Fruit fly (Drosophila melanogaster): ENCODE results near the gene CG31517.

Gene CG31517

DNA sequence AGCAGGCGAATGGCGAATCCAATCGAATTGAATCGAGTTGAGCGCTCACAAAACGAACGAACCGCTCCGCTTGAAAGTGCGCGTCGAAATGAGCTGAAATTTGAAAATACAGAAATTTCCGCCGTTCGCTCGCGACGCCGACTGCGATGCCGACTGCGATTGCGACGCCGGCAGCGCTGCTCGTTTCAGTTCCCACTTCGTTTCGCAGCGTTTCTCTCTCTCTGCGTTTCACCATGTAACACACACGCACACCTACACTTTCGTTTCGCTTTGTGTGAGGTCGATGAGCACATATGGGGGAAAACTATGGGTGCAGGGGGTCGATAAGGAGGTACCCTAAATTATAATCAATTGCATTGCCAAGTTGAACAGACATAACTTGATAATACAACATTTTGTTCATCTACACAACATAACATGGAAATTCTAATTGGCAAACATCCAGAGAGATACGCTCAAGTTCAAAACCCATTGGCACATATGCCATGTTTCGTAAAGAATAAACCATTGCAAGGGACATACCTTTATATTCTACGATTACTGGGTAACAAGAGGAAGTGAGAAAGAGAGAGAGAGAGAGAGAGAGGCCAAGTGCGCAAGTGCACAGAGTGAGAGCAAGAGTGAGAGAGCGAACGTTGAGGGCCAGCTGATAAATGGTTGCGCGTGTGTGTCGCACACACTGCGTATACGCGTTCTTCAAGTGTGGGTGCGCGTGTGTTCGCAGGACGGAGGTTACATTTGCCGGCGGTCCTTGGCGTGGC, 35.2 kb downstream of the CG31517 start (continued):
- peak; percentile 93 for TF ChIP-seq pum (GFP tag; optimal IDR thresholded peaks at IDR 0.05)
- TF ChIP-seq mirr (GFP tag; optimal IDR thresholded peaks at IDR 0.05): peak; percentile 87
- TF ChIP-seq Dll (GFP tag; IDR thresholded peaks at IDR 0.05; ENCODE audit: partially characterized antibody): 0 out of 4 replicates have a peak, but pooled peaks have one; percentile 9
- peak; percentile 79 for TF ChIP-seq Rx (GFP tag; IDR thresholded peaks at IDR 0.05)
- TF ChIP-seq CG14860 (GFP tag; IDR thresholded peaks at IDR 0.05; ENCODE audit: partially characterized antibody): no peak
- TF ChIP-seq CG15514 (GFP tag; optimal IDR thresholded peaks at IDR 0.05): peak; percentile 88
- TF ChIP-seq Stat92E (GFP tag; optimal IDR thresholded peaks at IDR 0.05): peak in 1 of 3 experiments; percentile 80
- TF ChIP-seq disco-r (GFP tag; optimal IDR thresholded peaks at IDR 0.05): peak; percentile 88
- TF ChIP-seq ci (GFP tag; IDR thresholded peaks at IDR 0.05): peak; percentile 76
- TF ChIP-seq NC2β (GFP tag; optimal IDR thresholded peaks at IDR 0.05): peak; percentile 93
- peak; percentile 93 for TF ChIP-seq ewg (GFP tag; optimal IDR thresholded peaks at IDR 0.05)
- TF ChIP-seq nau (GFP tag; optimal IDR thresholded peaks at IDR 0.05): peak; percentile 91
- TF ChIP-seq CG18011 (GFP tag; optimal IDR thresholded peaks at IDR 0.05): peak; percentile 81
- TF ChIP-seq row (GFP tag; IDR thresholded peaks at IDR 0.05): peak; percentile 99
- peak; percentile 92 for TF ChIP-seq chinmo (GFP tag; IDR thresholded peaks at IDR 0.05; ENCODE audit: partially characterized antibody)
- peak; percentile 42 for TF ChIP-seq Neu2 (GFP tag; optimal IDR thresholded peaks at IDR 0.05; ENCODE audit: borderline replicate concordance)
- peak; percentile 91 for TF ChIP-seq CG31441 (GFP tag; IDR thresholded peaks at IDR 0.05)
- TF ChIP-seq CG7839 (tag; optimal IDR thresholded peaks at IDR 0.05): peak; percentile 91
- no peak for TF ChIP-seq lov (optimal IDR thresholded peaks at IDR 0.05)
- TF ChIP-seq lov (GFP tag; IDR thresholded peaks at IDR 0.05): peak; percentile 68
- no peak for TF ChIP-seq vnd (GFP tag; IDR thresholded peaks at IDR 0.05; ENCODE audit: partially characterized antibody)
- peak; percentile 80 for TF ChIP-seq CG2889 (GFP tag; IDR thresholded peaks at IDR 0.05)
- TF ChIP-seq ham (GFP tag; IDR thresholded peaks at IDR 0.05): no peak
- TF ChIP-seq CG6175 (GFP tag; IDR thresholded peaks at IDR 0.05): no peak
- TF ChIP-seq sens-2 (GFP tag; IDR thresholded peaks at IDR 0.05): peak; percentile 78; the same call in 1 of the 2 replicates
- peak; percentile 63 for TF ChIP-seq TFAM (GFP tag; optimal IDR thresholded peaks at IDR 0.05)
- TF ChIP-seq CG17912 (GFP tag; optimal IDR thresholded peaks at IDR 0.05): peak; percentile 62
- no peak for TF ChIP-seq sc (optimal IDR thresholded peaks at IDR 0.05)
- TF ChIP-seq sc (GFP tag; optimal IDR thresholded peaks at IDR 0.05): peak; percentile 87
- peak; percentile 19 for TF ChIP-seq CG14965 (GFP tag; optimal IDR thresholded peaks at IDR 0.05; ENCODE audit: borderline replicate concordance)
- peak; percentile 85 for TF ChIP-seq CG1832 (GFP tag; optimal IDR thresholded peaks at IDR 0.05)
- peak; percentile 89 to 94 for TF ChIP-seq Pdp1 (GFP tag; optimal IDR thresholded peaks at IDR 0.05)
- TF ChIP-seq Jarid2 (GFP tag; optimal IDR thresholded peaks at IDR 0.05): peak; percentile 85
- TF ChIP-seq Vsx1 (GFP tag; optimal IDR thresholded peaks at IDR 0.05): peak; percentile 78
- peak; percentile 89 for TF ChIP-seq eyg (GFP tag; optimal IDR thresholded peaks at IDR 0.05)
- TF ChIP-seq so (GFP tag; IDR thresholded peaks at IDR 0.05): peak; percentile 91
- TF ChIP-seq jing (GFP tag; optimal IDR thresholded peaks at IDR 0.05): peak; percentile 86
- TF ChIP-seq CG3847 (GFP tag; IDR thresholded peaks at IDR 0.05): peak; percentile 82
- peak; percentile 41; the same call in 1 of the 2 replicates for TF ChIP-seq Doc2 (GFP tag; IDR thresholded peaks at IDR 0.05)
- peak; percentile 96 for TF ChIP-seq cg (GFP tag; optimal IDR thresholded peaks at IDR 0.05)
- TF ChIP-seq CG31224 (GFP tag; IDR thresholded peaks at IDR 0.05): peak; percentile 81
- TF ChIP-seq ems (GFP tag; optimal IDR thresholded peaks at IDR 0.05): peak; percentile 92
- TF ChIP-seq Eip74EF (GFP tag; optimal IDR thresholded peaks at IDR 0.05): peak in 1 of 2 experiments; percentile 96
- TF ChIP-seq chif (GFP tag; optimal IDR thresholded peaks at IDR 0.05): peak; percentile 89 to 95
- TF ChIP-seq abd-A (tag; optimal IDR thresholded peaks at IDR 0.05): peak; percentile 88
- peak; percentile 96 to 98 for TF ChIP-seq Trl (optimal IDR thresholded peaks at IDR 0.05)
- peak; percentile 94 for TF ChIP-seq Trl (GFP tag; optimal IDR thresholded peaks at IDR 0.05)
- peak; percentile 76 for TF ChIP-seq Spps (tag; optimal IDR thresholded peaks at IDR 0.05)

Measured in whole organism, embryonic.